Worm (Caenorhabditis elegans): ENCODE results near the gene kup-1.

- TF ChIP-seq Y105C5A.15 (GFP tag; IDR thresholded peaks at IDR 0.05) = no peak
- no peak for TF ChIP-seq snpc-1.2 (GFP tag; IDR thresholded peaks at IDR 0.05)
- no peak for TF ChIP-seq ces-1 (GFP tag; optimal IDR thresholded peaks at IDR 0.05)
- no peak for TF ChIP-seq nhr-10 (tag; optimal IDR thresholded peaks at IDR 0.05)
- TF ChIP-seq nhr-76 (tag; optimal IDR thresholded peaks at IDR 0.05) = no peak
- no peak for TF ChIP-seq nhr-77 (tag; optimal IDR thresholded peaks at IDR 0.05)
- TF ChIP-seq skn-1 (tag; optimal IDR thresholded peaks at IDR 0.05) = no peak
- no peak for TF ChIP-seq lin-15B (tag; optimal IDR thresholded peaks at IDR 0.05)
Measured at ce11 chrV:11990511-11991127, 50.1 kb downstream of the kup-1 start.
